Worm (Caenorhabditis elegans): Measurements from ENCODE around the gene ttr-12.

ce11 chrV:20651923-20652322 is 43.3 kb upstream of the ttr-12 start:
- TF ChIP-seq ztf-4 (tag; optimal IDR thresholded peaks at IDR 0.05) (no peak), tbx-2 (tag; optimal IDR thresholded peaks at IDR 0.05) (no peak), pha-4 (tag; optimal IDR thresholded peaks at IDR 0.05) (no peak), ztf-11 (tag; optimal IDR thresholded peaks at IDR 0.05) (no peak), ama-1 (optimal IDR thresholded peaks at IDR 0.05) (no peak), nhr-11 (tag; optimal IDR thresholded peaks at IDR 0.05) (no peak), elt-1 (tag; optimal IDR thresholded peaks at IDR 0.05) (no peak), unc-62 (GFP tag; optimal IDR thresholded peaks at IDR 0.05) (no peak), skn-1 (tag; optimal IDR thresholded peaks at IDR 0.05) (no peak)
